Worm (Caenorhabditis elegans): ENCODE data around the gene str-6.

DNA sequence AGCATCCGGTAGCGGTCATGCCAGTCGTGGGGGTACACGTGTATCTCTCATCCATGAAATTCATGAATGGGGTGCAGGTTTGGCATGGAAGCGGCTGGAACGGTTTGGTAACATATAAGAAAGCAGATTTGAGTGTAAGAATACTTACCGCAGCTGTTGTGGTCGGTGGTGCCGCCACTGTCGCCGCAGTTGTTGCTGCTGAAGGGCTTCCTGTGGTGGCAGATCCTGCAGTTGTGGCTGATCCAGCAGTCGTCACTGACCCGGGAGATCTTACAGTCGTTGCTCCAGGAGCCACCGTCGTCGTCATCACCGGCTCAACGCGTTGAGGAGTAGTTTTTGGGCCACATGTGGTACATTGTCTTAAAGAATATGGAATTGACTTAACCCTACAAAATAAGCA lies 17.0 kb downstream of the str-6 start:
- TF ChIP-seq him-1 (tag; optimal IDR thresholded peaks at IDR 0.05) (no peak), W03F9.2 (tag; optimal IDR thresholded peaks at IDR 0.05) (no peak), dao-5 (tag; optimal IDR thresholded peaks at IDR 0.05) (no peak)
